Fruit fly (Drosophila melanogaster): ENCODE data around the gene SecS.

SecS gene

dm6 chr3R:5647705-5648568, 46.7 kb downstream of the SecS start:
- TF ChIP-seq CG8478 (optimal IDR thresholded peaks at IDR 0.05): no peak
- no peak for TF ChIP-seq CTCF (optimal IDR thresholded peaks at IDR 0.05)

dm6 chr3R:5648569-5649476, 47.6 kb downstream of the SecS start, which contains the start of the genes MTA1-like and Sec23:
Gene MTA1-like (minus strand): TSS chr3R:5648738.
Gene Sec23 (plus strand): TSS chr3R:5649065.
- no peak for TF ChIP-seq CTCF (optimal IDR thresholded peaks at IDR 0.05)
- TF ChIP-seq CG8478 (optimal IDR thresholded peaks at IDR 0.05): no peak

dm6 chr3R:5649903-5650302, 48.7 kb downstream of the SecS start:
- TF ChIP-seq CTCF (optimal IDR thresholded peaks at IDR 0.05) (no peak), CG8478 (optimal IDR thresholded peaks at IDR 0.05) (no peak)

All from S2 (cell line).